Fruit fly (Drosophila melanogaster): ENCODE data around the gene CG32817.

Gene CG32817

DNA sequence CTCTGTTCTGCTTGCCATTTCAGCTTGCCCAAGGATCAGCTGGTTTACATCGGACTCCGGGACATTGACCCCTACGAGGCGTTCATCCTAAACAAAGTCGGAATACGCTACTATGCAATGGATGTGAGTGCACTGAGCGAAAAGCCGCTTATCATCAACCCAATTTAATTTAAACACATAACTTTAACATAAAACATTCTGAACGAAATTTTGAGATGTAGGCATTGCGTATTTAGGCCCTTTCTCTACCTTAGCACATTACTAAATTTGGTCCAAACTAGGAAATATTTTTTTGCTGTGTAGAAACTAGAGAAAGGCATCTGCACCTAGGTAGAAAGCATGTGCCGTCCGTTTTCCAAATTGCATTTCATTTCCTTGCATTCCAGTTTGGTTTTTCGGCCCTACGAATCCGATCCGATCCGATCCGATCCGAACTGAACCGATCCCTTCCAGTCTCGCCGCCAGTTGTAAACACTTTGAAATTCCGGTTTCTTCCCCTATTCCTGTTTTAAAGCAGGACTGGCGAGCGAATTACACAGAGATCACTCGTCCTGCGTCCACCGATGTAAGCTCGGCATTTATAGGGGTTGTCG lies 47.7 kb downstream of the CG32817 start (continued):
- TF ChIP-seq cad (GFP tag; optimal IDR thresholded peaks at IDR 0.05) (no peak), wdn (GFP tag; IDR thresholded peaks at IDR 0.05) (no peak), CG7839 (tag; optimal IDR thresholded peaks at IDR 0.05) (peak; percentile 58), zf30C (GFP tag; optimal IDR thresholded peaks at IDR 0.05) (peak; percentile 95), pita (GFP tag; optimal IDR thresholded peaks at IDR 0.05) (no peak), CG10321 (GFP tag; IDR thresholded peaks at IDR 0.05) (no peak), Taf1 (GFP tag; IDR thresholded peaks at IDR 0.05) (no peak), B-H1 (GFP tag; IDR thresholded peaks at IDR 0.05) (no peak), Aef1 (GFP tag; IDR thresholded peaks at IDR 0.05) (no peak), ken (GFP tag; IDR thresholded peaks at IDR 0.05) (peak; percentile 38; the same call in 1 of the 3 replicates), trh (GFP tag; optimal IDR thresholded peaks at IDR 0.05) (no peak), sens (GFP tag) (peak; percentile 95), otp (GFP tag; IDR thresholded peaks at IDR 0.05) (0 out of 3 replicates have a peak, but pooled peaks have one; percentile 45), Ravus (GFP tag; IDR thresholded peaks at IDR 0.05) (no peak), klu (GFP tag; IDR thresholded peaks at IDR 0.05) (no peak), CG9437 (GFP tag; optimal IDR thresholded peaks at IDR 0.05) (no peak), CG3838 (GFP tag; optimal IDR thresholded peaks at IDR 0.05) (no peak), Gsc (GFP tag; IDR thresholded peaks at IDR 0.05) (no peak), TFAM (GFP tag; optimal IDR thresholded peaks at IDR 0.05) (no peak), CG14441 (GFP tag; IDR thresholded peaks at IDR 0.05) (no peak), CG2889 (GFP tag; IDR thresholded peaks at IDR 0.05) (no peak), maf-S (GFP tag; optimal IDR thresholded peaks at IDR 0.05) (no peak), pho (GFP tag; optimal IDR thresholded peaks at IDR 0.05) (no peak), ab (GFP tag; optimal IDR thresholded peaks at IDR 0.05) (no peak), CG16779 (GFP tag; IDR thresholded peaks at IDR 0.05) (no peak), Rx (GFP tag; IDR thresholded peaks at IDR 0.05) (0 out of 2 replicates have a peak, but pooled peaks have one; percentile 20), tx (GFP tag; optimal IDR thresholded peaks at IDR 0.05) (peak; percentile 44), CG10565 (GFP tag; optimal IDR thresholded peaks at IDR 0.05) (no peak), Atf3 (GFP tag; optimal IDR thresholded peaks at IDR 0.05) (peak; percentile 52), bsh (GFP tag; optimal IDR thresholded peaks at IDR 0.05) (peak in 1 of 2 experiments; percentile 59), Hand (GFP tag; optimal IDR thresholded peaks at IDR 0.05) (no peak), zfh1 (GFP tag; IDR thresholded peaks at IDR 0.05) (peak; percentile 87), Max (GFP tag; optimal IDR thresholded peaks at IDR 0.05) (peak; percentile 52), CG12299 (tag; optimal IDR thresholded peaks at IDR 0.05) (no peak), CG11723 (GFP tag; optimal IDR thresholded peaks at IDR 0.05) (no peak), Ada2b (GFP tag; IDR thresholded peaks at IDR 0.05) (no peak), vnd (GFP tag; IDR thresholded peaks at IDR 0.05; ENCODE audit: partially characterized antibody) (no peak), CG1647 (GFP tag; optimal IDR thresholded peaks at IDR 0.05) (peak; percentile 6), mld (GFP tag; IDR thresholded peaks at IDR 0.05; ENCODE audit: partially characterized antibody) (no peak), CG13775 (GFP tag; optimal IDR thresholded peaks at IDR 0.05) (peak; percentile 72), CG13894 (tag; optimal IDR thresholded peaks at IDR 0.05) (peak; percentile 25), Elba2 (GFP tag; optimal IDR thresholded peaks at IDR 0.05) (peak; percentile 89), CG13123 (GFP tag; optimal IDR thresholded peaks at IDR 0.05) (no peak), CG7928 (GFP tag; optimal IDR thresholded peaks at IDR 0.05) (no peak), sd (tag; optimal IDR thresholded peaks at IDR 0.05) (no peak), peb (GFP tag; IDR thresholded peaks at IDR 0.05) (no peak), CG6854 (GFP tag; optimal IDR thresholded peaks at IDR 0.05) (no peak), Ets65A (GFP tag) (peak; percentile 91), CG17912 (GFP tag; optimal IDR thresholded peaks at IDR 0.05) (no peak), Myb (GFP tag; optimal IDR thresholded peaks at IDR 0.05) (no peak), Blimp-1 (GFP tag; optimal IDR thresholded peaks at IDR 0.05) (no peak), odd (GFP tag; optimal IDR thresholded peaks at IDR 0.05) (no peak)

Measured in whole organism, embryonic.